Fruit fly (Drosophila melanogaster) whole organism, adult: ENCODE data around the gene Z600.

Experiments used
- CG11617 ChIP-seq: fragments of 200-800 bp; sonication (Bioruptor generic); optimal IDR thresholded peaks from 2 replicates; lab custom pipeline; 2017; ENCODE audit warnings: mild to moderate bottlenecking, missing biosample characterization, missing genetic modification reagents, missing genetic modification characterization
- CG12768 ChIP-seq: fragments of 200-800 bp; sonication (Bioruptor generic); optimal IDR thresholded peaks from 2 replicates; lab custom pipeline; 2017; ENCODE audit warnings: missing biosample characterization, missing genetic modification characterization, mild to moderate bottlenecking, moderate library complexity, missing genetic modification reagents
- CG7045 ChIP-seq: fragments of 200-800 bp; sonication (Bioruptor generic); optimal IDR thresholded peaks from 2 replicates; lab custom pipeline; 2017; ENCODE audit warnings: missing biosample characterization, mild to moderate bottlenecking, missing genetic modification characterization
- Clk ChIP-seq: fragments of 200-800 bp; sonication (Bioruptor generic); optimal IDR thresholded peaks from 2 replicates; lab custom pipeline; 2017; ENCODE audit warnings: missing biosample characterization, missing genetic modification characterization
- kay ChIP-seq: fragments of 200-800 bp; sonication (Bioruptor generic); peaks from one replicate; lab custom pipeline; 2016; ENCODE audit warnings: missing biosample characterization, missing genetic modification characterization, borderline replicate concordance
- ovo ChIP-seq: fragments of 200-800 bp; sonication (Bioruptor generic); optimal IDR thresholded peaks from 2 replicates; lab custom pipeline; 2016; ENCODE audit warnings: missing biosample characterization, missing genetic modification characterization
- pad ChIP-seq: fragments of 200-800 bp; sonication (Bioruptor generic); optimal IDR thresholded peaks from 3 replicates; lab custom pipeline; 2017; ENCODE audit warnings: missing biosample characterization, missing genetic modification characterization, mild to moderate bottlenecking, moderate library complexity, missing genetic modification reagents
- tj ChIP-seq: fragments of 200-800 bp; sonication (Bioruptor generic); optimal IDR thresholded peaks from 3 replicates; lab custom pipeline; 2017; ENCODE audit warnings: missing biosample characterization, mild to moderate bottlenecking, missing genetic modification characterization, moderate library complexity

DNA sequence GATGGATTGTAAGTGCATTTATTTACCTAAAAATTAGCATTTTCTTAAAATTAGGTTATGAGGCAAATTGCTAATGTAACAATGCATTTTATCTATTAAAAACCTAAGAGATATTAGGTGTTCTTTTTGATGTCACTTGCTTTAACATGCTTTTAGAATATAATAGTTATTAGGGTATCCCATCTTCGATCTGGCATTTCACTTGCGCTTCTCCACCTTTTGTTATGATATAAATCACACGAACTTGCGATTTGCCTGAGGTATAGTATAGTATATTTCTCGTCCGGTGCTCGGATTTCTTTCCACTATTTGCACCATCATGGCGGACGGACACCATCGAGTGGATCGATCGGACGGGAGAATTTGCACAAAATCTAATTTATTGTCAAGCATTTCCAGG lies 21.2 kb downstream of the Z600 start:
- TF ChIP-seq tj (GFP tag; lab: Kevin White, UChicago) (no peak), Clk (no peak), kay (no peak), CG12768 (GFP tag; lab: Kevin White, UChicago) (no peak), pad (GFP tag; lab: Kevin White, UChicago) (no peak), CG7045 (GFP tag; lab: Kevin White, UChicago) (no peak), ovo (GFP tag; lab: Kevin White, UChicago) (no peak), CG11617 (GFP tag; lab: Kevin White, UChicago) (no peak)
